Worm (Caenorhabditis elegans): ENCODE results near the gene C29E4.10.

- TF ChIP-seq bed-2 (GFP tag; IDR thresholded peaks at IDR 0.05) = no peak
- TF ChIP-seq snpc-1.1 (tag; optimal IDR thresholded peaks at IDR 0.05; ENCODE audit: insufficient read depth) = no peak
- no peak for TF ChIP-seq unc-62 (GFP tag; optimal IDR thresholded peaks at IDR 0.05)
- no peak for TF ChIP-seq nfya-1 (tag; optimal IDR thresholded peaks at IDR 0.05; ENCODE audit: borderline replicate concordance, insufficient read depth)
- no peak for TF ChIP-seq snpc-4 (GFP tag; optimal IDR thresholded peaks at IDR 0.05)
- TF ChIP-seq snpc-4 (tag; optimal IDR thresholded peaks at IDR 0.05) = no peak
Observed at ce11 chrIII:7889036-7889435, 48.6 kb upstream of the C29E4.10 start.
